Worm (Caenorhabditis elegans) whole organism, midembryonic: ENCODE measurements around the gene F16B12.4.

ENCODE experiments used
- T22C8.4 ChIP-seq: fragments of 200-800 bp; sonication (Bioruptor generic); IDR thresholded peaks from 2 replicates; pipeline ENCODE4 v1.3.6; 2022; ENCODE audit warnings: missing genetic modification characterization, missing compliant biosample characterization
- cog-1 ChIP-seq: sonication (generic microtip); optimal IDR thresholded peaks from 2 replicates; lab custom pipeline; 2016; ENCODE audit warnings: missing genetic modification characterization, missing compliant biosample characterization
- flt-1 ChIP-seq: fragments of 200-800 bp; sonication (Bioruptor generic); IDR thresholded peaks from 2 replicates; pipeline ENCODE4 v1.3.6; 2022; ENCODE audit warnings: missing genetic modification characterization, missing compliant biosample characterization
- klf-2 ChIP-seq: fragments of 200-800 bp; sonication (Bioruptor generic); conservative IDR thresholded peaks from 2 replicates; pipeline ENCODE4 v1.3.6; 2022; ENCODE audit warnings: missing genetic modification reagents, missing genetic modification characterization, missing compliant biosample characterization
- med-1 ChIP-seq: sonication (generic microtip); optimal IDR thresholded peaks from 2 replicates; lab custom pipeline; 2017; ENCODE audit warnings: missing genetic modification characterization, mild to moderate bottlenecking, missing compliant biosample characterization, antibody characterized with exemption, missing genetic modification reagents; ENCODE audit not compliant: insufficient read depth
- ref-1 ChIP-seq: fragments of 200-800 bp; sonication (Bioruptor generic); conservative IDR thresholded peaks from 2 replicates; pipeline ENCODE4 v1.3.6; 2022; ENCODE audit warnings: missing genetic modification reagents, missing genetic modification characterization, missing compliant biosample characterization
- ztf-23 ChIP-seq: fragments of 200-800 bp; sonication (Bioruptor generic); IDR thresholded peaks from 2 replicates; pipeline ENCODE4 v1.3.6; 2022; ENCODE audit warnings: missing genetic modification reagents, missing genetic modification characterization, missing compliant biosample characterization
- ztf-29 ChIP-seq: fragments of 200-800 bp; sonication (Bioruptor generic); IDR thresholded peaks from 2 replicates; pipeline ENCODE4 v1.3.6; 2022; ENCODE audit warnings: missing genetic modification reagents, missing genetic modification characterization, missing compliant biosample characterization

DNA sequence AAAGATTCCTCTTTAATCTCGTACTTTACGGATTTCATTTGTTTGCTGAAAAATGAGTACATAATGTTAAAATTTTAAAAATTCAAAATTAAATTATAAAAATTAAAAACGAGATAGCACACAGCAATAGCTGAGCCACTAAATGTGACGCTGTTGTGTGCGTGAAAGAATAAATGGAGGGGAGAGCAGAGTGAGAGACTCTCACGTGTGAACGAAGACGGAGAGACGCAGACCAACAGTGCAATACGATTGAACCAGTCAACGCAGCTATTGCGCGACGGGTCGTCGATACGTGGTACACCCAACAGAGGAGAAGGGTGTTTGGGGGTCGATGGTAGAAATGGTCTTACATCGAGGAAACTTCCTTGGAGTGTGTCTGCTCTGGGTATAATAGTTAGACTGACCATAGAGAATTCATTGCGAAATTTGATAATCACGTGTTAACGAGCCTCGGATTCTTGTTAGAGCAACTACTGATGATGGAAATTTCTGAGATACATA lies at the start of gene F16B12.4:
- no peak for TF ChIP-seq ref-1 (GFP tag; lab: Robert Waterston, UW)
- TF ChIP-seq flt-1 = no peak
- no peak for TF ChIP-seq cog-1 (tag; lab: Kevin White, UChicago)
- TF ChIP-seq ztf-29 (GFP tag; lab: Robert Waterston, UW) = no peak
- TF ChIP-seq T22C8.4 = no peak
- no peak for TF ChIP-seq ztf-23 (GFP tag; lab: Robert Waterston, UW)
- TF ChIP-seq med-1 (GFP tag; lab: Kevin White, UChicago) = no peak
- no peak for TF ChIP-seq klf-2 (GFP tag; lab: Robert Waterston, UW)
